Fruit fly (Drosophila melanogaster): ENCODE measurements around the gene CG15456.

- TF ChIP-seq psq (optimal IDR thresholded peaks at IDR 0.05) (no peak), CG8478 (optimal IDR thresholded peaks at IDR 0.05) (no peak), EcR (GFP tag; optimal IDR thresholded peaks at IDR 0.05) (no peak)
Measured at dm6 chrX:20389633-20390032, 37.2 kb downstream of the CG15456 start.

Data from whole organism.